Worm (Caenorhabditis elegans): ENCODE results near the gene F16G10.8.

ce11 chrII:2411093-2411492, 27.9 kb upstream of the F16G10.8 start:
- TF ChIP-seq elt-2 (tag; optimal IDR thresholded peaks at IDR 0.05) = no peak
- no peak for TF ChIP-seq aha-1 (tag; optimal IDR thresholded peaks at IDR 0.05)
- no peak for TF ChIP-seq sox-4 (tag; optimal IDR thresholded peaks at IDR 0.05)
- no peak for TF ChIP-seq ceh-63 (GFP tag; optimal IDR thresholded peaks at IDR 0.05)
- no peak for TF ChIP-seq lin-39 (tag; optimal IDR thresholded peaks at IDR 0.05)
- TF ChIP-seq nhr-76 (tag; optimal IDR thresholded peaks at IDR 0.05) = no peak
- TF ChIP-seq ztf-11 (tag; optimal IDR thresholded peaks at IDR 0.05) = no peak
- TF ChIP-seq skn-1 (tag; optimal IDR thresholded peaks at IDR 0.05) = no peak
- TF ChIP-seq zag-1 (tag; optimal IDR thresholded peaks at IDR 0.05) = no peak
- no peak for TF ChIP-seq nhr-90 (tag; optimal IDR thresholded peaks at IDR 0.05; ENCODE audit: poor library complexity)
- no peak for TF ChIP-seq alr-1 (tag; optimal IDR thresholded peaks at IDR 0.05; ENCODE audit: borderline replicate concordance)

All from whole organism, L1 larva.